Worm (Caenorhabditis elegans) whole organism, L1 larva: ENCODE results near the gene acaa-2.

ENCODE experiments used
- F16B12.6 ChIP-seq: fragments of 150-350 bp; optimal IDR thresholded peaks from 2 replicates; lab custom pipeline; 2014; ENCODE audit warnings: missing biosample characterization, missing genetic modification characterization
- aha-1 ChIP-seq: fragments of 150-350 bp; optimal IDR thresholded peaks from 2 replicates; lab custom pipeline; 2014; ENCODE audit warnings: missing biosample characterization, missing genetic modification characterization
- aly-2 ChIP-seq: fragments of 150-350 bp; optimal IDR thresholded peaks from 2 replicates; lab custom pipeline; 2014; ENCODE audit warnings: missing biosample characterization, missing genetic modification characterization
- ama-1 ChIP-seq: fragments of 150-350 bp; optimal IDR thresholded peaks from 2 replicates; lab custom pipeline; 2014
- blmp-1 ChIP-seq: fragments of 150-350 bp; optimal IDR thresholded peaks from 2 replicates; lab custom pipeline; 2014; ENCODE audit warnings: missing biosample characterization, missing genetic modification characterization
- ceh-63 ChIP-seq: fragments of 200-800 bp; sonication (Bioruptor generic); optimal IDR thresholded peaks from 2 replicates; lab custom pipeline; 2018; ENCODE audit warnings: mild to moderate bottlenecking, missing genetic modification characterization, missing compliant biosample characterization
- ceh-8 ChIP-seq: fragments of 200-800 bp; sonication (Bioruptor generic); optimal IDR thresholded peaks from 2 replicates; lab custom pipeline; 2018; ENCODE audit warnings: mild to moderate bottlenecking, missing genetic modification characterization, moderate library complexity, missing compliant biosample characterization
- ceh-82 ChIP-seq, 3 experiments: fragments of 150-350 bp in 1 of 3; sonication (generic microtip) in 2 of 3; optimal IDR thresholded peaks; 2 replicates each; lab custom pipeline; 2014 to 2017; ENCODE audit warnings: missing biosample characterization in 3 of 3, missing genetic modification characterization in 3 of 3
- ces-1 ChIP-seq: fragments of 150-350 bp; optimal IDR thresholded peaks from 2 replicates; lab custom pipeline; 2014; ENCODE audit warnings: missing biosample characterization, missing genetic modification reagents, missing genetic modification characterization
- dpl-1 ChIP-seq, 3 experiments: fragments of 150-350 bp in 2 of 3; sonication (generic microtip) in 1 of 3; optimal IDR thresholded peaks; 2 replicates each; lab custom pipeline; 2014 to 2017; ENCODE audit warnings: missing biosample characterization in 3 of 3, missing genetic modification characterization in 3 of 3, missing genetic modification reagents in 3 of 3
- dsc-1 ChIP-seq: sonication (generic microtip); optimal IDR thresholded peaks from 2 replicates; lab custom pipeline; 2016; ENCODE audit warnings: mild to moderate bottlenecking, missing genetic modification characterization, missing compliant biosample characterization
- efl-1 ChIP-seq, 4 experiments: fragments of 150-350 bp; optimal IDR thresholded peaks in 3 of 4; peaks in 1 of 4; 1 replicate in 1 of 4; 2 replicates in 3 of 4; lab custom pipeline; 2014; ENCODE audit warnings: missing biosample characterization in 2 of 4, missing genetic modification characterization in 2 of 4, missing genetic modification reagents in 2 of 4
- fkh-10 ChIP-seq: sonication (generic microtip); optimal IDR thresholded peaks from 2 replicates; lab custom pipeline; 2017; ENCODE audit warnings: missing biosample characterization, missing genetic modification reagents, missing genetic modification characterization
- fos-1 ChIP-seq: fragments of 150-350 bp; optimal IDR thresholded peaks from 2 replicates; lab custom pipeline; 2014; ENCODE audit warnings: missing biosample characterization, missing genetic modification characterization
- hlh-4 ChIP-seq: sonication (generic microtip); optimal IDR thresholded peaks from 2 replicates; lab custom pipeline; 2016; ENCODE audit warnings: mild to moderate bottlenecking, missing genetic modification characterization, missing compliant biosample characterization
- irx-1 ChIP-seq: sonication (generic microtip); optimal IDR thresholded peaks from 2 replicates; lab custom pipeline; 2016; ENCODE audit warnings: missing genetic modification characterization, missing compliant biosample characterization
- isw-1 ChIP-seq: fragments of 200-800 bp; sonication (Bioruptor generic); IDR thresholded peaks from 2 replicates; pipeline ENCODE4 v1.3.6; 2022; ENCODE audit warnings: missing genetic modification characterization, missing compliant biosample characterization
- lin-14 ChIP-seq: fragments of 200-800 bp; sonication (Bioruptor generic); optimal IDR thresholded peaks from 2 replicates; lab custom pipeline; 2018; ENCODE audit warnings: mild to moderate bottlenecking, missing genetic modification characterization, moderate library complexity, missing compliant biosample characterization
- lin-15B ChIP-seq: fragments of 150-350 bp; sonication (generic microtip); optimal IDR thresholded peaks from 3 replicates; lab custom pipeline; 2014; ENCODE audit warnings: missing biosample characterization, missing genetic modification characterization
- lir-3 ChIP-seq: sonication (generic microtip); optimal IDR thresholded peaks from 2 replicates; lab custom pipeline; 2016; ENCODE audit warnings: mild to moderate bottlenecking, missing genetic modification characterization, moderate library complexity, missing compliant biosample characterization; ENCODE audit not compliant: poor library complexity
- nhr-11 ChIP-seq: fragments of 150-350 bp; optimal IDR thresholded peaks from 2 replicates; lab custom pipeline; 2014; ENCODE audit warnings: missing biosample characterization, missing genetic modification characterization
- nhr-12 ChIP-seq: sonication (generic microtip); optimal IDR thresholded peaks from 2 replicates; lab custom pipeline; 2017; ENCODE audit warnings: missing biosample characterization, missing genetic modification characterization
- nhr-237 ChIP-seq: fragments of 150-350 bp; optimal IDR thresholded peaks from 2 replicates; lab custom pipeline; 2014; ENCODE audit warnings: missing biosample characterization, missing genetic modification characterization
- nhr-47 ChIP-seq: sonication (generic microtip); optimal IDR thresholded peaks from 2 replicates; lab custom pipeline; 2016; ENCODE audit warnings: mild to moderate bottlenecking, missing genetic modification characterization, moderate library complexity, missing compliant biosample characterization
- nhr-71 ChIP-seq: sonication (generic microtip); optimal IDR thresholded peaks from 2 replicates; lab custom pipeline; 2016; ENCODE audit warnings: mild to moderate bottlenecking, missing genetic modification characterization, moderate library complexity, missing compliant biosample characterization
- nhr-77 ChIP-seq: fragments of 150-350 bp; optimal IDR thresholded peaks from 2 replicates; lab custom pipeline; 2014; ENCODE audit warnings: missing biosample characterization, missing genetic modification characterization
- nhr-85 ChIP-seq: sonication (generic microtip); peaks from one replicate; lab custom pipeline; 2016; ENCODE audit warnings: missing genetic modification characterization, inconsistent platforms, missing compliant biosample characterization
- pax-3 ChIP-seq: fragments of 200-800 bp; sonication (Bioruptor generic); optimal IDR thresholded peaks from 2 replicates; lab custom pipeline; 2018; ENCODE audit warnings: mild to moderate bottlenecking, missing genetic modification characterization, moderate library complexity, missing compliant biosample characterization
- swsn-7 ChIP-seq: sonication (generic microtip); optimal IDR thresholded peaks from 2 replicates; lab custom pipeline; 2016; ENCODE audit warnings: missing genetic modification characterization, missing compliant biosample characterization
- tbx-2 ChIP-seq: sonication (generic microtip); optimal IDR thresholded peaks from 2 replicates; lab custom pipeline; 2016; ENCODE audit warnings: missing genetic modification characterization, missing compliant biosample characterization
- tlp-1 ChIP-seq: fragments of 150-350 bp; optimal IDR thresholded peaks from 2 replicates; lab custom pipeline; 2014; ENCODE audit warnings: missing biosample characterization, missing genetic modification characterization
- unc-86 ChIP-seq: sonication (generic microtip); optimal IDR thresholded peaks from 2 replicates; lab custom pipeline; 2016; ENCODE audit warnings: missing genetic modification characterization, missing compliant biosample characterization
- unc-98 ChIP-seq: fragments of 200-800 bp; sonication (Bioruptor generic); IDR thresholded peaks from 2 replicates; pipeline ENCODE4 v1.3.6; 2022; ENCODE audit warnings: missing genetic modification characterization, missing compliant biosample characterization
- vab-15 ChIP-seq: sonication (generic microtip); optimal IDR thresholded peaks from 2 replicates; lab custom pipeline; 2017; ENCODE audit warnings: missing genotype, mild to moderate bottlenecking, missing genetic modification characterization, missing compliant biosample characterization
- xbp-1 ChIP-seq: sonication (generic microtip); optimal IDR thresholded peaks from 2 replicates; lab custom pipeline; 2016; ENCODE audit warnings: missing genetic modification characterization, missing compliant biosample characterization
- ztf-4 ChIP-seq: fragments of 150-350 bp; optimal IDR thresholded peaks from 2 replicates; lab custom pipeline; 2014; ENCODE audit warnings: missing biosample characterization, missing genetic modification characterization

The acaa-2 gene

DNA sequence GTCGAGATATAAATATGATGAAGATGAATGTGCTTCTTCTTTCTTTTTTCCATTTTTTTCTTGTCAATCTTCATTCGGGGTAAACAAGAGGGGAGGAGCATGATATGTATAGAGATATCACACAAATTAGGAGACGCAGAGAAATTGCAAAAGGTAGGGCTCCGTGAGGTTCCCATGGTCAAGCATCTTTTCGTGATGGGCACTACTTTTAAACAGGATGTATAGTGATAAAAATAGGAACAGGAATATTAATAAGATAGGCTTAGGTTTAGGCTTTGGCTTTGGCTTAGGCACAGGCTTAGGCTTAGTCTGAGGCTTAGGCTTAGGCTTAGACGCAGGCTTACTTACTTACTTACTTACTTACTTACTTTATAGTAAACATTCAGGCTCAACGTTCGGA, 20.0 kb upstream of the acaa-2 start, which contains the start of gene F53A2.1:
TSS of gene F53A2.1 (minus strand) at position 101 of the 400 bp plus-strand sequence.
- TF ChIP-seq ceh-8 (no peak), F16B12.6 (tag; lab: Kevin White, UChicago) (no peak), nhr-47 (tag; lab: Kevin White, UChicago) (no peak), tbx-2 (tag; lab: Kevin White, UChicago) (no peak), aly-2 (no peak), unc-98 (GFP tag; lab: Robert Waterston, UW) (no peak), blmp-1 (tag; lab: Kevin White, UChicago) (no peak)

- TF ChIP-seq fkh-10: no peak
- no peak for TF ChIP-seq unc-86 (tag; lab: Kevin White, UChicago)
- no peak for TF ChIP-seq isw-1
- TF ChIP-seq efl-1 (optimal IDR thresholded peaks at IDR 0.05; lab: Kevin White, UChicago): no peak
- peak in 1 of 2 experiments; percentile 64 for TF ChIP-seq efl-1 (GFP tag; optimal IDR thresholded peaks at IDR 0.05 in 1 of 2; lab: Kevin White, UChicago)
- no peak for TF ChIP-seq lin-15B (tag; lab: Kevin White, UChicago)
- no peak for TF ChIP-seq fos-1 (tag; lab: Kevin White, UChicago)
- TF ChIP-seq nhr-85: peak; percentile 10
- no peak for TF ChIP-seq xbp-1 (tag; lab: Kevin White, UChicago)
- TF ChIP-seq ceh-63 (GFP tag; lab: Kevin White, UChicago): no peak
- no peak for TF ChIP-seq nhr-12 (tag; lab: Kevin White, UChicago)
- TF ChIP-seq nhr-11: no peak
Observed at ce11 chrIII:13328911-13329310, 15.8 kb upstream of the acaa-2 start.

ce11 chrIII:13333754-13334153, 11.0 kb upstream of the acaa-2 start, which contains the start of gene sdz-20:
Gene sdz-20, plus strand, starts transcription at chrIII:13334054.
- no peak for TF ChIP-seq hlh-4 (tag; lab: Kevin White, UChicago)
- no peak for TF ChIP-seq tlp-1 (tag; lab: Kevin White, UChicago)
- TF ChIP-seq nhr-11: no peak
- TF ChIP-seq lin-15B (tag; lab: Kevin White, UChicago): no peak
- no peak for TF ChIP-seq ceh-82 (tag; optimal IDR thresholded peaks at IDR 0.05; lab: Kevin White, UChicago)
- TF ChIP-seq tbx-2 (tag; lab: Kevin White, UChicago): no peak
- no peak for TF ChIP-seq dpl-1 (GFP tag; optimal IDR thresholded peaks at IDR 0.05; lab: Kevin White, UChicago)
- TF ChIP-seq irx-1 (tag; lab: Kevin White, UChicago): no peak
- TF ChIP-seq dsc-1 (tag; lab: Kevin White, UChicago): no peak
- no peak for TF ChIP-seq nhr-71 (tag; lab: Kevin White, UChicago)
- TF ChIP-seq ces-1 (GFP tag; lab: Kevin White, UChicago): no peak
- no peak for TF ChIP-seq ama-1
- no peak for TF ChIP-seq unc-86 (tag; lab: Kevin White, UChicago)
- no peak for TF ChIP-seq aha-1 (tag; lab: Kevin White, UChicago)
- TF ChIP-seq lin-14 (GFP tag; lab: Kevin White, UChicago): no peak
- TF ChIP-seq lir-3 (tag; lab: Kevin White, UChicago): no peak
- TF ChIP-seq fkh-10: no peak

DNA sequence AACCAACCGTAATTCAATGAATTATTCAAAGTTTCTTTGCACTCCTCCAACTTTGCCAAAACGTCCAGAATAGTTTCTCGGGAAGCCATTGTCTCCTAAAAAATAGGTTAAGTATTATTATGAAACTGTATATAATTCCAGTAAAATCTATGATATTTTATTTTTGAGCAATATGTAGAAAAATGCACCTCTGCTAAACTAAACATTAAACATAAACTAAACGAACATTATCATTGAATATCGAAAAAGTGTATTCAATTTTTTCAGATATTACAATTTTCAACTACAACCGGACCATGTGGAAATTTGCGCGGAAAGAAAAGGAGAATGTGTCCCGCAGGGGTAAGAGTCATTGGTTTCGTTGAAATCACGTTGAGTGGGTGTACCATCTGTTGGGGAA, 5.1 kb upstream of the acaa-2 start, which contains the start of gene F53A2.3:
TSS of gene F53A2.3 (minus strand) at position 101 of the 400 bp plus-strand sequence.
- TF ChIP-seq ceh-8: no peak
- TF ChIP-seq tbx-2 (tag; lab: Kevin White, UChicago): no peak
- TF ChIP-seq nhr-77 (tag; lab: Kevin White, UChicago): no peak
- TF ChIP-seq nhr-12 (tag; lab: Kevin White, UChicago): no peak
- no peak for TF ChIP-seq swsn-7
- TF ChIP-seq nhr-237 (tag; lab: Kevin White, UChicago): no peak
- no peak for TF ChIP-seq pax-3
- no peak for TF ChIP-seq vab-15 (tag; lab: Kevin White, UChicago)
- no peak for TF ChIP-seq ceh-82 (tag; optimal IDR thresholded peaks at IDR 0.05; lab: Kevin White, UChicago)
- no peak for TF ChIP-seq ztf-4 (tag; lab: Kevin White, UChicago)
